Worm (Caenorhabditis elegans) whole organism, L3 larva: ENCODE data around the gene srg-8.

Source experiments
- R02D3.7 ChIP-seq: fragments of 150-350 bp; optimal IDR thresholded peaks from 2 replicates; lab custom pipeline; 2014; ENCODE audit warnings: missing biosample characterization, missing genetic modification characterization
- aly-2 ChIP-seq: fragments of 150-350 bp; optimal IDR thresholded peaks from 2 replicates; lab custom pipeline; 2014; ENCODE audit warnings: missing biosample characterization, missing genetic modification characterization
- ceh-16 ChIP-seq: sonication (generic microtip); optimal IDR thresholded peaks from 2 replicates; lab custom pipeline; 2017; ENCODE audit warnings: missing biosample characterization, missing genetic modification characterization
- ceh-28 ChIP-seq: fragments of 150-350 bp; optimal IDR thresholded peaks from 2 replicates; lab custom pipeline; 2014; ENCODE audit warnings: missing biosample characterization, missing genetic modification reagents, missing genetic modification characterization
- ceh-82 ChIP-seq: fragments of 150-350 bp; optimal IDR thresholded peaks from 2 replicates; lab custom pipeline; 2014; ENCODE audit warnings: missing biosample characterization, missing genetic modification characterization
- daf-12 ChIP-seq: fragments of 150-350 bp; optimal IDR thresholded peaks from 2 replicates; lab custom pipeline; 2014; ENCODE audit warnings: missing biosample characterization, missing genetic modification reagents, missing genetic modification characterization
- egl-27 ChIP-seq: sonication (generic microtip); optimal IDR thresholded peaks from 4 replicates; lab custom pipeline; 2017; ENCODE audit warnings: missing biosample characterization, missing genetic modification reagents, missing genetic modification characterization
- elt-1 ChIP-seq: fragments of 150-350 bp; optimal IDR thresholded peaks from 2 replicates; lab custom pipeline; 2014; ENCODE audit warnings: missing biosample characterization, missing genetic modification characterization
- elt-2 ChIP-seq: sonication (generic microtip); optimal IDR thresholded peaks from 2 replicates; lab custom pipeline; 2016; ENCODE audit warnings: missing genetic modification reagents, mild to moderate bottlenecking, missing genetic modification characterization, missing compliant biosample characterization
- fkh-10 ChIP-seq: sonication (generic microtip); optimal IDR thresholded peaks from 2 replicates; lab custom pipeline; 2017; ENCODE audit warnings: missing biosample characterization, missing genetic modification reagents, missing genetic modification characterization
- fkh-2 ChIP-seq: fragments of 150-350 bp; optimal IDR thresholded peaks from 2 replicates; lab custom pipeline; 2014; ENCODE audit warnings: missing biosample characterization, missing genetic modification reagents, missing genetic modification characterization
- hmg-11 ChIP-seq: sonication (generic microtip); optimal IDR thresholded peaks from 2 replicates; lab custom pipeline; 2016; ENCODE audit warnings: missing genetic modification characterization, missing compliant biosample characterization
- jun-1 ChIP-seq: fragments of 150-350 bp; optimal IDR thresholded peaks from 2 replicates; lab custom pipeline; 2014; ENCODE audit warnings: missing biosample characterization, missing genetic modification reagents, missing genetic modification characterization
- lin-15B ChIP-seq: fragments of 150-350 bp; optimal IDR thresholded peaks from 2 replicates; lab custom pipeline; 2014; ENCODE audit warnings: missing biosample characterization, missing genetic modification characterization
- lin-39 ChIP-seq: fragments of 150-350 bp; optimal IDR thresholded peaks from 2 replicates; lab custom pipeline; 2018; ENCODE audit warnings: missing biosample characterization, missing genetic modification reagents, missing genetic modification characterization
- lsy-12 ChIP-seq: sonication (generic microtip); optimal IDR thresholded peaks from 2 replicates; lab custom pipeline; 2016; ENCODE audit warnings: mild to moderate bottlenecking, missing genetic modification characterization, missing compliant biosample characterization
- mdl-1 ChIP-seq: fragments of 150-350 bp; optimal IDR thresholded peaks from 2 replicates; lab custom pipeline; 2014; ENCODE audit warnings: missing biosample characterization, missing genetic modification characterization
- mml-1 ChIP-seq: fragments of 150-350 bp; sonication (generic microtip); optimal IDR thresholded peaks from 3 replicates; lab custom pipeline; 2014; ENCODE audit warnings: missing biosample characterization, missing genetic modification characterization
- nhr-11 ChIP-seq: fragments of 150-350 bp; optimal IDR thresholded peaks from 2 replicates; lab custom pipeline; 2014; ENCODE audit warnings: missing biosample characterization, missing genetic modification characterization
- nhr-12 ChIP-seq: fragments of 150-350 bp; optimal IDR thresholded peaks from 2 replicates; lab custom pipeline; 2014; ENCODE audit warnings: missing biosample characterization, missing genetic modification characterization
- nhr-23 ChIP-seq: fragments of 150-350 bp; optimal IDR thresholded peaks from 2 replicates; lab custom pipeline; 2014; ENCODE audit warnings: missing biosample characterization, missing genetic modification reagents, missing genetic modification characterization
- nhr-237 ChIP-seq: fragments of 150-350 bp; optimal IDR thresholded peaks from 2 replicates; lab custom pipeline; 2014; ENCODE audit warnings: missing biosample characterization, missing genetic modification characterization
- nhr-25 ChIP-seq: sonication (generic microtip); optimal IDR thresholded peaks from 2 replicates; lab custom pipeline; 2017; ENCODE audit warnings: missing biosample characterization, missing genetic modification characterization
- nhr-28 ChIP-seq: fragments of 150-350 bp; optimal IDR thresholded peaks from 2 replicates; lab custom pipeline; 2014; ENCODE audit warnings: missing biosample characterization, missing genetic modification characterization
- nhr-43 ChIP-seq: sonication (generic microtip); optimal IDR thresholded peaks from 2 replicates; lab custom pipeline; 2016; ENCODE audit warnings: mild to moderate bottlenecking, missing genetic modification characterization, missing compliant biosample characterization; ENCODE audit not compliant: poor library complexity, severe bottlenecking
- nhr-76 ChIP-seq: fragments of 150-350 bp; sonication (generic microtip); optimal IDR thresholded peaks from 5 replicates; lab custom pipeline; 2014; ENCODE audit warnings: missing biosample characterization, missing genetic modification characterization
- pqm-1 ChIP-seq: fragments of 150-350 bp; optimal IDR thresholded peaks from 2 replicates; lab custom pipeline; 2017; ENCODE audit warnings: missing biosample characterization, missing genetic modification characterization, inconsistent platforms
- sea-2 ChIP-seq: fragments of 150-350 bp; sonication (generic microtip); optimal IDR thresholded peaks from 4 replicates; lab custom pipeline; 2014; ENCODE audit warnings: missing biosample characterization, missing genetic modification reagents, missing genetic modification characterization
- skn-1 ChIP-seq: fragments of 150-350 bp; optimal IDR thresholded peaks from 2 replicates; lab custom pipeline; 2014; ENCODE audit warnings: missing biosample characterization, missing genetic modification characterization
- snpc-4 ChIP-seq: fragments of 150-350 bp; optimal IDR thresholded peaks from 2 replicates; lab custom pipeline; 2014; ENCODE audit warnings: missing biosample characterization, missing genetic modification characterization
- tbx-2 ChIP-seq: sonication (generic microtip); optimal IDR thresholded peaks from 2 replicates; lab custom pipeline; 2016; ENCODE audit warnings: mild to moderate bottlenecking, missing genetic modification characterization, missing compliant biosample characterization
- unc-39 ChIP-seq: sonication (generic microtip); optimal IDR thresholded peaks from 4 replicates; lab custom pipeline; 2017; ENCODE audit warnings: missing biosample characterization, missing genetic modification characterization
- unc-62 ChIP-seq: fragments of 150-350 bp; sonication (generic microtip); optimal IDR thresholded peaks from 4 replicates; lab custom pipeline; 2014; ENCODE audit warnings: missing biosample characterization, missing genetic modification reagents, missing genetic modification characterization
- ztf-11 ChIP-seq: fragments of 150-350 bp; optimal IDR thresholded peaks from 2 replicates; lab custom pipeline; 2014; ENCODE audit warnings: missing biosample characterization, missing genetic modification characterization
- ztf-4 ChIP-seq: fragments of 150-350 bp; optimal IDR thresholded peaks from 2 replicates; lab custom pipeline; 2014; ENCODE audit warnings: missing biosample characterization, missing genetic modification characterization

The srg-8 gene

ce11 chrIII:6268061-6268460, 13.4 kb upstream of the srg-8 start, which contains the start of gene srg-7:
Gene srg-7 (minus strand): TSS chrIII:6268161.
- TF ChIP-seq ceh-16 (no peak), pqm-1 (no peak), lin-15B (tag; lab: Kevin White, UChicago) (no peak), fkh-10 (GFP tag; lab: Kevin White, UChicago) (no peak), aly-2 (tag; lab: Kevin White, UChicago) (no peak), ztf-4 (no peak), hmg-11 (tag; lab: Kevin White, UChicago) (no peak), elt-2 (tag; lab: Kevin White, UChicago) (no peak), unc-39 (tag; lab: Kevin White, UChicago) (no peak), skn-1 (tag; lab: Kevin White, UChicago) (no peak), fkh-2 (tag; lab: Kevin White, UChicago) (no peak)

DNA sequence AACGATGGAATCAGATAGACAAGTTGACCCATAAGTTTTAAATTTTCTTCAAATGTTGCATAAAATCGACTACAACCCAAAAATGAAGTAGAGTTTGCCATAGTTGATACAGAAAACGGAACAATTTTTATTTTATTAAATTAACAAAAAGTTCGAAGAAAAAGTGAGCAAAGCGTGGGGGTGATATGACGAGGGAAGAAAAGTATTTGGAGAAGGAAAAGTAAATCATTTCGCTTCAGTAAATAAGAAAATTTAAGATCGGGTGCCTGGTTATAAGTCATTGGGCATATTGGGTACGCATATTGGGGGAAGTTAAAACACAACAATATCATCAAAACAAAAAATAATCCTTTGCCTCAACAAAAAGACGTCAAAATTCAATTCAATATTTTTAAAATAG, 11.3 kb upstream of the srg-8 start, which contains the start of gene srg-6:
TSS of gene srg-6 (minus strand) at position 101 of the 400 bp plus-strand sequence.
- TF ChIP-seq lsy-12 (tag; lab: Kevin White, UChicago) = no peak
- no peak for TF ChIP-seq lin-15B (tag; lab: Kevin White, UChicago)
- no peak for TF ChIP-seq sea-2 (GFP tag; lab: Kevin White, UChicago)
- TF ChIP-seq R02D3.7 = no peak
- no peak for TF ChIP-seq unc-39 (tag; lab: Kevin White, UChicago)
- no peak for TF ChIP-seq tbx-2 (tag; lab: Kevin White, UChicago)
- no peak for TF ChIP-seq nhr-11 (tag; lab: Kevin White, UChicago)
- TF ChIP-seq nhr-23 (tag; lab: Kevin White, UChicago) = no peak
- no peak for TF ChIP-seq aly-2 (tag; lab: Kevin White, UChicago)
- no peak for TF ChIP-seq mdl-1 (tag; lab: Kevin White, UChicago)
- no peak for TF ChIP-seq elt-2 (tag; lab: Kevin White, UChicago)

DNA sequence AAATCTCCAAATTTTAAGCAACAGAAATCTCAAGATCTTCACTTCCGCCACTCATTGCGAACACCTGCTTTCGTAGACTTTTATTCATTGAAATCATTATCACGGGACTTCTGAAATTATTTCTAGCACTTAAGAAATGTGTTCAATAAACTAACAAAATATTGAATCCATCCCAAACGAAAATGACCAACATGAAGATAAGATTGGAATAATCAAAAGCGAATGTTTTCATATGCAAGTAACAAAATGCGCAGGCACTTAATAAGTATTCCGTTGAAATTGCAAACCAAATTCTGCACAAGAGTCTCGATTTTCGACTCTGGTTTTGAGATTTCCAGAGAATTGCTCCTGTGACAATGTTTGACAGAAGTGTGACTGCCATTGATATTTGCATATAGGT, 9.8 kb upstream of the srg-8 start, which contains the start of gene srg-5:
TSS of gene srg-5 (minus strand) at position 101 of the 400 bp plus-strand sequence.
- no peak for TF ChIP-seq nhr-25
- no peak for TF ChIP-seq nhr-12 (tag; lab: Kevin White, UChicago)
- TF ChIP-seq jun-1 (tag; lab: Kevin White, UChicago) = no peak
- no peak for TF ChIP-seq ceh-28 (tag; lab: Kevin White, UChicago)

DNA sequence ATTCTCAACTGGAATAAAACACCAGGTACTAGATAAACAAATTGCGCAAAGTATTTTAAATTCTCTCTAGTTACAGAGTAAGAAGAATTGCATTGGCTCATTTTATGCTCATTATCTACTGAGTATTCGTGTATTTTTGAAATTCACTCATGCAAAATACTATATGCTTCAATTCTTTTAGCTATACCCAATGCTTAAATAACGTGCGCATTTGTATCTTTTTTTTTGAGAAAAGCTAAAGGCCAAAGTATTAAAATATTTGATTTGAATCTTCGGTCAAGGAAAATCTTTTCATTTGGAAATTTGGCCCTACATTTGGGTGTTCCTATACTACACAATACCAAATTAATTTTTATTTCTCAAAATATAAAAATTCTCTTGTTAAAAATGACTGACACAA, 7.3 kb upstream of the srg-8 start, which contains the start of gene srg-4:
TSS of gene srg-4 (minus strand) at position 101 of the 400 bp plus-strand sequence.
- TF ChIP-seq sea-2 (GFP tag; lab: Kevin White, UChicago) (no peak), mdl-1 (tag; lab: Kevin White, UChicago) (no peak), elt-2 (tag; lab: Kevin White, UChicago) (no peak), jun-1 (tag; lab: Kevin White, UChicago) (no peak), nhr-12 (tag; lab: Kevin White, UChicago) (no peak), ceh-16 (no peak), daf-12 (tag; lab: Kevin White, UChicago) (no peak), lin-15B (tag; lab: Kevin White, UChicago) (no peak), fkh-10 (GFP tag; lab: Kevin White, UChicago) (no peak)

DNA sequence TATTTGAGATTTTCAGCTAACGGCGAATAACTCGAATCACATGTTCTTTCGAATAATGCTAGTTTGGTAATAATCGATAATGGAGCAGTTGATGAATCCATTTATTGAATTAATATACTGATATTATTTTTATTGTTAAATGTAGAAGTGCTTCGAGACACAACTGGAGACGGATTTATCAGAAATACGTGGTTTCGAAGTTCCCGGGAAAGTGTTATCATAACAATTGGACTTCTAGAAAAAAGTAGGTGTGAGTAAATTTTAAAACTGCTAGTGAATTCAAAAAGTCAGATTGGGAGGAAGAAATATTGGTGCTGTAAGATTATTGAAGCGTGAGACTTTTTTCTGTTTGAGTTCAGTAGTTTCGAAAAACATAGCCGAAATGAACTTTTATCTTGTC, 5.5 kb upstream of the srg-8 start, which contains the start of gene srg-2:
TSS of gene srg-2 (minus strand) at position 101 of the 400 bp plus-strand sequence.
- TF ChIP-seq ceh-82 (tag; lab: Kevin White, UChicago) (no peak), daf-12 (tag; lab: Kevin White, UChicago) (no peak), fkh-10 (GFP tag; lab: Kevin White, UChicago) (no peak), tbx-2 (tag; lab: Kevin White, UChicago) (no peak), ztf-11 (tag; lab: Kevin White, UChicago) (no peak), R02D3.7 (no peak), elt-1 (tag; lab: Kevin White, UChicago) (no peak), fkh-2 (tag; lab: Kevin White, UChicago) (no peak), lin-15B (tag; lab: Kevin White, UChicago) (no peak), egl-27 (tag; lab: Kevin White, UChicago) (no peak), ceh-16 (no peak), nhr-28 (tag; lab: Kevin White, UChicago) (no peak), nhr-237 (tag; lab: Kevin White, UChicago) (no peak), hmg-11 (tag; lab: Kevin White, UChicago) (no peak), unc-62 (no peak)

- TF ChIP-seq snpc-4 (tag; lab: Kevin White, UChicago) (no peak), mml-1 (no peak), nhr-43 (tag; lab: Kevin White, UChicago) (no peak), ceh-28 (tag; lab: Kevin White, UChicago) (no peak), lin-39 (no peak), nhr-76 (no peak), nhr-23 (tag; lab: Kevin White, UChicago) (no peak), fkh-2 (tag; lab: Kevin White, UChicago) (no peak), ztf-11 (tag; lab: Kevin White, UChicago) (no peak)
Measured at ce11 chrIII:6258262-6258661, 3.6 kb upstream of the srg-8 start, which contains the start of gene srg-1. Gene srg-1 (minus strand): TSS chrIII:6258362.
